Worm (Caenorhabditis elegans) whole organism, L4 larva: Measurements from ENCODE around the gene pot-1.

Experiments used
- D1046.2 ChIP-seq: fragments of 200-800 bp; sonication (Bioruptor generic); IDR thresholded peaks from 2 replicates; pipeline ENCODE4 v1.3.6; 2022; ENCODE audit warnings: missing genetic modification characterization, missing compliant biosample characterization
- F26F4.8 ChIP-seq: fragments of 200-800 bp; sonication (Bioruptor generic); conservative IDR thresholded peaks from 2 replicates; pipeline ENCODE4 v1.3.6; 2022; ENCODE audit warnings: missing genetic modification characterization, missing compliant biosample characterization
- R02D3.7 ChIP-seq: fragments of 150-350 bp; sonication (generic microtip); optimal IDR thresholded peaks from 3 replicates; lab custom pipeline; 2014; ENCODE audit warnings: missing biosample characterization, missing genetic modification characterization
- T20F7.1 ChIP-seq: fragments of 200-800 bp; sonication (Bioruptor generic); optimal IDR thresholded peaks from 2 replicates; lab custom pipeline; 2018; ENCODE audit warnings: mild to moderate bottlenecking, missing genetic modification characterization, missing compliant biosample characterization
- T26A8.4 ChIP-seq: fragments of 200-800 bp; sonication (Bioruptor generic); IDR thresholded peaks from 2 replicates; pipeline ENCODE4 v1.3.6; 2022; ENCODE audit warnings: missing genetic modification characterization, missing compliant biosample characterization
- Y5F2A.4 ChIP-seq: fragments of 200-800 bp; sonication (Bioruptor generic); optimal IDR thresholded peaks from 2 replicates; lab custom pipeline; 2018; ENCODE audit warnings: mild to moderate bottlenecking, missing genetic modification characterization, missing compliant biosample characterization
- Y75B8A.6 ChIP-seq: fragments of 200-800 bp; sonication (Bioruptor generic); IDR thresholded peaks from 2 replicates; pipeline ENCODE4 v1.3.6; 2022; ENCODE audit warnings: missing genetic modification reagents, missing genetic modification characterization, missing compliant biosample characterization
- ZK546.5 ChIP-seq, 2 experiments: sonication (generic microtip); optimal IDR thresholded peaks; 2 replicates each; lab custom pipeline; 2017; ENCODE audit warnings: missing biosample characterization in 2 of 2, missing genetic modification characterization in 2 of 2
- aha-1 ChIP-seq: fragments of 150-350 bp; peaks from one replicate; lab custom pipeline; 2014; ENCODE audit warnings: missing biosample characterization, missing genetic modification characterization
- ceh-20 ChIP-seq: fragments of 200-800 bp; sonication (Bioruptor generic); IDR thresholded peaks from 2 replicates; pipeline ENCODE4 v1.3.6; 2022; ENCODE audit warnings: missing genetic modification reagents, missing genetic modification characterization, missing compliant biosample characterization
- ceh-28 ChIP-seq: fragments of 150-350 bp; optimal IDR thresholded peaks from 2 replicates; lab custom pipeline; 2014; ENCODE audit warnings: missing biosample characterization, missing genetic modification reagents, missing genetic modification characterization
- ceh-62 ChIP-seq: sonication (generic microtip); optimal IDR thresholded peaks from 2 replicates; lab custom pipeline; 2017; ENCODE audit warnings: missing biosample characterization, missing genetic modification characterization
- ces-1 ChIP-seq: fragments of 150-350 bp; sonication (generic microtip); optimal IDR thresholded peaks from 4 replicates; lab custom pipeline; 2014; ENCODE audit warnings: missing biosample characterization, missing genetic modification reagents, missing genetic modification characterization
- ctbp-1 ChIP-seq: fragments of 200-800 bp; sonication (Bioruptor generic); IDR thresholded peaks from 2 replicates; pipeline ENCODE4 v1.3.6; 2022; ENCODE audit warnings: missing genetic modification reagents, missing genetic modification characterization, missing compliant biosample characterization
- dpl-1 ChIP-seq: fragments of 150-350 bp; optimal IDR thresholded peaks from 2 replicates; lab custom pipeline; 2014; ENCODE audit warnings: missing biosample characterization, missing genetic modification reagents, missing genetic modification characterization
- fkh-10 ChIP-seq: fragments of 150-350 bp; optimal IDR thresholded peaks from 2 replicates; lab custom pipeline; 2014; ENCODE audit warnings: missing biosample characterization, missing genetic modification reagents, missing genetic modification characterization
- fos-1 ChIP-seq: fragments of 150-350 bp; optimal IDR thresholded peaks from 2 replicates; lab custom pipeline; 2014; ENCODE audit warnings: missing biosample characterization, missing genetic modification characterization
- hif-1 ChIP-seq, 2 experiments: sonication (generic microtip); optimal IDR thresholded peaks; 2 replicates each; lab custom pipeline; 2016 to 2017; ENCODE audit warnings: missing compliant biosample characterization in 2 of 2, missing genetic modification characterization in 2 of 2, missing genetic modification reagents in 2 of 2, missing genotype in 2 of 2, mild to moderate bottlenecking in 1 of 2
- jun-1 ChIP-seq: fragments of 150-350 bp; optimal IDR thresholded peaks from 2 replicates; lab custom pipeline; 2014; ENCODE audit warnings: missing biosample characterization, missing genetic modification reagents, missing genetic modification characterization
- lin-13 ChIP-seq: fragments of 150-350 bp; optimal IDR thresholded peaks from 2 replicates; lab custom pipeline; 2014; ENCODE audit warnings: missing biosample characterization, missing genetic modification reagents, missing genetic modification characterization
- lin-39 ChIP-seq: fragments of 150-350 bp; optimal IDR thresholded peaks from 2 replicates; lab custom pipeline; 2014; ENCODE audit warnings: missing biosample characterization, missing genetic modification reagents, missing genetic modification characterization
- lir-3 ChIP-seq: sonication (generic microtip); optimal IDR thresholded peaks from 2 replicates; lab custom pipeline; 2016; ENCODE audit warnings: mild to moderate bottlenecking, missing genetic modification characterization, missing compliant biosample characterization
- lsy-2 ChIP-seq, 2 experiments: fragments of 150-350 bp in 1 of 2; sonication (generic microtip) in 1 of 2; optimal IDR thresholded peaks; 2 replicates each; lab custom pipeline; 2014 to 2017; ENCODE audit warnings: missing biosample characterization in 2 of 2, missing genetic modification characterization in 2 of 2
- madf-9 ChIP-seq: fragments of 200-800 bp; sonication (Bioruptor generic); conservative IDR thresholded peaks from 2 replicates; pipeline ENCODE4 v1.3.6; 2022; ENCODE audit warnings: missing genetic modification reagents, missing genetic modification characterization, missing compliant biosample characterization
- mdt-29 ChIP-seq: fragments of 200-800 bp; sonication (Bioruptor generic); IDR thresholded peaks from 2 replicates; pipeline ENCODE4 v1.3.6; 2022; ENCODE audit warnings: missing genetic modification reagents, missing genetic modification characterization, missing compliant biosample characterization
- mep-1 ChIP-seq: fragments of 150-350 bp; sonication (generic microtip); optimal IDR thresholded peaks from 3 replicates; lab custom pipeline; 2014; ENCODE audit warnings: missing biosample characterization, missing genetic modification characterization
- mxl-2 ChIP-seq: fragments of 200-800 bp; sonication (Bioruptor generic); conservative IDR thresholded peaks from 2 replicates; pipeline ENCODE4 v1.3.6; 2022; ENCODE audit warnings: missing genetic modification reagents, missing genetic modification characterization, missing compliant biosample characterization
- nhr-102 ChIP-seq: sonication (generic microtip); optimal IDR thresholded peaks from 2 replicates; lab custom pipeline; 2016; ENCODE audit warnings: mild to moderate bottlenecking, missing genetic modification characterization, moderate library complexity, missing compliant biosample characterization
- nhr-42 ChIP-seq: fragments of 200-800 bp; sonication (Bioruptor generic); IDR thresholded peaks from 2 replicates; pipeline ENCODE4 v1.3.6; 2022; ENCODE audit warnings: missing genetic modification characterization, missing compliant biosample characterization
- nhr-48 ChIP-seq: sonication (generic microtip); optimal IDR thresholded peaks from 2 replicates; lab custom pipeline; 2016; ENCODE audit warnings: mild to moderate bottlenecking, missing genetic modification characterization, missing compliant biosample characterization
- nhr-76 ChIP-seq: fragments of 150-350 bp; optimal IDR thresholded peaks from 2 replicates; lab custom pipeline; 2014; ENCODE audit warnings: missing biosample characterization, missing genetic modification characterization
- pha-4 ChIP-seq, 2 experiments: fragments of 150-350 bp in 1 of 2; fragments of 200-800 bp in 1 of 2; sonication (Bioruptor generic) in 1 of 2; IDR thresholded peaks in 1 of 2; optimal IDR thresholded peaks in 1 of 2; 2 replicates each; pipeline versions ENCODE4 v1.3.6 to Lab custom; 2014 to 2022; ENCODE audit warnings: missing genetic modification characterization in 2 of 2, missing genetic modification reagents in 2 of 2, missing biosample characterization in 1 of 2, missing compliant biosample characterization in 1 of 2
- rbr-2 ChIP-seq: sonication (generic microtip); optimal IDR thresholded peaks from 2 replicates; lab custom pipeline; 2016; ENCODE audit warnings: missing genotype, missing genetic modification characterization, missing compliant biosample characterization
- spr-1 ChIP-seq: sonication (generic microtip); optimal IDR thresholded peaks from 2 replicates; lab custom pipeline; 2016; ENCODE audit warnings: mild to moderate bottlenecking, missing genetic modification characterization, missing compliant biosample characterization
- tra-1 ChIP-seq: fragments of 200-800 bp; sonication (Bioruptor generic); IDR thresholded peaks from 2 replicates; pipeline ENCODE4 v1.3.6; 2022; ENCODE audit warnings: missing genetic modification reagents, missing genetic modification characterization, missing compliant biosample characterization
- unc-62 ChIP-seq, 3 experiments: fragments of 150-350 bp in 1 of 3; sonication (generic microtip); optimal IDR thresholded peaks in 2 of 3; peaks in 1 of 3; 1 replicate in 1 of 3; 2 replicates in 2 of 3; lab custom pipeline; 2014 to 2017; ENCODE audit warnings: missing biosample characterization in 3 of 3, missing genetic modification characterization in 3 of 3, missing genetic modification reagents in 3 of 3, missing genotype in 1 of 3
- vab-7 ChIP-seq: fragments of 200-800 bp; sonication (Bioruptor generic); IDR thresholded peaks from 2 replicates; pipeline ENCODE4 v1.3.6; 2022; ENCODE audit warnings: missing genetic modification reagents, missing genetic modification characterization, missing compliant biosample characterization
- zag-1 ChIP-seq: fragments of 150-350 bp; optimal IDR thresholded peaks from 2 replicates; lab custom pipeline; 2014; ENCODE audit warnings: missing biosample characterization, missing genetic modification characterization
- zip-11 ChIP-seq: fragments of 200-800 bp; sonication (Bioruptor generic); IDR thresholded peaks from 2 replicates; pipeline ENCODE4 v1.3.6; 2022; ENCODE audit warnings: missing genetic modification characterization, missing compliant biosample characterization
- ztf-11 ChIP-seq: fragments of 150-350 bp; optimal IDR thresholded peaks from 2 replicates; lab custom pipeline; 2014; ENCODE audit warnings: missing biosample characterization, missing genetic modification characterization
- ztf-7 ChIP-seq: fragments of 150-350 bp; optimal IDR thresholded peaks from 2 replicates; lab custom pipeline; 2014; ENCODE audit warnings: missing biosample characterization, missing genetic modification characterization

Gene pot-1

DNA sequence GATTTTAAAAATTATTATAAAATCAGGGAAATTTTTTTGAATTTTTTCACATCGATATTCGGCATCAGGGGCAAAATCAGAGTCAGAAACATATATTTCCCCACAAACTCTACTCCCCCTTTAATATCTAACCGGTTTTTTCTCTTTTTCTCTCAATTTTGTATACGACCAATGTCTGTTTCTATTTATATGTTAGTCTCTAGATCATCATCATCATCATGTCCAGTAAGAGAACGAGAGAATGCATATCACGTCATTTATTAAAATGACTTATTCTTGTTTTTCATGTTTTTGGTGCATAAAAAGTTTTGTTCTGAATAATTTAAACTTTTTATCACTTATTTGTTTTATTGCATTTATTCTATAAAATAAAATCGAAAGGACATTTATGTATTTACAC lies 19.1 kb upstream of the pot-1 start:
- TF ChIP-seq ZK546.5 (tag; optimal IDR thresholded peaks at IDR 0.05; lab: Kevin White, UChicago): no peak
- TF ChIP-seq Y75B8A.6 (GFP tag; lab: Robert Waterston, UW): no peak
- TF ChIP-seq R02D3.7: no peak
- TF ChIP-seq ctbp-1 (GFP tag; lab: Robert Waterston, UW): 0 out of 2 replicates have a peak, but pooled peaks have one; percentile 37
- TF ChIP-seq lir-3 (tag; lab: Kevin White, UChicago): no peak
- no peak for TF ChIP-seq spr-1 (tag; lab: Kevin White, UChicago)
- peak; percentile 2 for TF ChIP-seq mep-1 (tag; lab: Kevin White, UChicago)
- no peak for TF ChIP-seq ces-1
- 0 out of 2 replicates have a peak, but pooled peaks have one; percentile 7 for TF ChIP-seq T26A8.4 (GFP tag; lab: Robert Waterston, UW)
- TF ChIP-seq dpl-1 (GFP tag; lab: Kevin White, UChicago): no peak
- no peak for TF ChIP-seq madf-9 (GFP tag; lab: Robert Waterston, UW)
- no peak for TF ChIP-seq lin-13 (GFP tag; lab: Kevin White, UChicago)
- no peak for TF ChIP-seq tra-1 (GFP tag; lab: Robert Waterston, UW)
- TF ChIP-seq, all 104 proteins: peak for 3

DNA sequence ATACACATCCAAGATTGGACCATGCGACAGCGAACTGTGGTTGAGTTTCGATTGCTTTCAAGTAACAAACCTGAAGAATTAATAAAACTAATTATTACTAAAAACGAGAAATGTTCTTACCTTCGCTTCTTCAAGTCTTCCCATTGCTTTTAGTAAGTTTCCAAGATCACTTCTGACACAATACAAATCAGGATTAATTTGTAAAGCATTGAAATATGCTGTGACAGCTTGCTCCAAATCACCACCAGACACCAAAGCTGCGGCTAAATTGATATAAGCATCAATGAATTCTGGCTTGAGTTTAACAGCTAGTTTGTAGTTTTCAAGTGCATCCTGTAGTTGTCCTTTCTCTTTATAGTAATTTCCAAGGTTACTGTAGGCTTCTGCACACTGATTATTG lies 16.7 kb upstream of the pot-1 start:
- TF ChIP-seq ceh-20 (GFP tag; lab: Robert Waterston, UW): no peak
- no peak for TF ChIP-seq rbr-2 (tag; lab: Kevin White, UChicago)
- no peak for TF ChIP-seq T20F7.1 (GFP tag; lab: Kevin White, UChicago)
- no peak for TF ChIP-seq lsy-2 (tag; optimal IDR thresholded peaks at IDR 0.05; lab: Kevin White, UChicago)
- TF ChIP-seq nhr-102: no peak
- no peak for TF ChIP-seq vab-7 (GFP tag; lab: Robert Waterston, UW)
- no peak for TF ChIP-seq fkh-10
- TF ChIP-seq unc-62 (GFP tag; optimal IDR thresholded peaks at IDR 0.05 in 1 of 2; lab: Kevin White, UChicago): peak in 1 of 2 experiments; percentile 54
- TF ChIP-seq unc-62 (tag; optimal IDR thresholded peaks at IDR 0.05; lab: Kevin White, UChicago): no peak
- TF ChIP-seq aha-1: peak; percentile 91
- no peak for TF ChIP-seq nhr-48
- no peak for TF ChIP-seq hif-1 (tag; optimal IDR thresholded peaks at IDR 0.05; lab: Kevin White, UChicago)
- TF ChIP-seq jun-1: no peak

DNA sequence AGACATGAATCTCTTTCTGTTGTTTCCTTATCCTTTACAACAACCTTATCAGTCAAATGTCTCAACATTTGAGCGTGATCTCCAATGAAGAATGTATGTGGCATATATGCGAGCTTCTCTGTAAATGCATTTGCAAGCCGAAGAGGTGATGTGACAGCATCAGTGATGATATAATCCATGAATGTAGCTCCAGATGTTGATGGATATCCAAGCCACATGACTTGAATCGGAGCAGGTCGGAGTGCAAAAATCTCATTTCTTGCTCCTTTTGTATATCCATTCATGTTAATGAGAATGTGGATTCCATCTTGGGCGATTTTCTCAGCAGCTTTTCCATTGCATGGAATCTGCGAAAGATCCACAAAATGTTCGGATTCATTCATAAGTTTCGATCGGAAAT lies 14.7 kb upstream of the pot-1 start:
- TF ChIP-seq aha-1 (peak; percentile 77), zip-11 (no peak), D1046.2 (GFP tag; lab: Robert Waterston, UW) (no peak), pha-4 (GFP tag; IDR thresholded peaks at IDR 0.05; lab: Robert Waterston, UW) (no peak), pha-4 (tag; optimal IDR thresholded peaks at IDR 0.05; lab: Kevin White, UChicago) (no peak)

DNA sequence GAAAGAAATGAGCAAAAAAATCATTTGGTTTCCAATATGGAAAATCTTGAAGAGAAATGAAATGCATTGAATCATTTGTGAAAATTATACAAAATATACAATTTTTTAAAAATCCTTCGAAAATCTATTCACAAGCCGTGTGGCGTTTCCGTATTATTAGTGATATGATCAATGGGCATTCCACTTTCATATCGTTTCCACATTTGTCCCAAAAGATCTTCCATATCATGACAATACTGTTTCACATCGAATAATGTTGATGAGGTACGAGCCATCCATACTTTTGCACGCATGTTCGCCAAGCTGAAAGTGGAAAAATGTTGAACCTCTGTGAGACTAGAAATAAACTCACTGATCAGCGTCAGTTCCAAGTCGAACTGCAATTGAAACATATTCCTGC lies 12.9 kb upstream of the pot-1 start:
- 0 out of 2 replicates have a peak, but pooled peaks have one; percentile 12 for TF ChIP-seq T26A8.4 (GFP tag; lab: Robert Waterston, UW)
- TF ChIP-seq mdt-29 (GFP tag; lab: Robert Waterston, UW): no peak
- peak; percentile 91 for TF ChIP-seq aha-1
- TF ChIP-seq Y5F2A.4 (GFP tag; lab: Kevin White, UChicago): no peak

DNA sequence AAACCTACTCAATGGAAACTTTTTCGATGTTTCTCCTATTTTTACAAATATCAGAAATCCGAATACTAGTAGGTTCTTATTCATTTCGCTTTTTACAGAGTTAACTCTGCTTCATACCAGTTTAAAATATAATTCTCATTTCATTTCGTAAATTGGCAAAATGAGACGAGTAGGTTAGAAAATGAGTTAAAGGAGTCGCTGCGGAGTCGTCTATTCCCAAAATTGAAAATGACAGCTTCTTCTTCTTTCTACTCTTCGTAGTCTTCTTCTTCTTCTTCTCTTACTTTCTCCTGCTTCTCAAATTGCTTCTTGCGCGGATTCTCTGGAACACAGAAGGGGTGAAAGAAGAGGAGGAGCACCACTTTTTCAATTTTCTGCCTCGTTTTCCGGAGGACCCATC lies 11.3 kb upstream of the pot-1 start, which contains the start of gene glr-2:
TSS of gene glr-2 (minus strand) at position 211 of the 400 bp plus-strand sequence.
- TF ChIP-seq lsy-2 (tag; optimal IDR thresholded peaks at IDR 0.05; lab: Kevin White, UChicago) (no peak), ztf-7 (tag; lab: Kevin White, UChicago) (no peak), nhr-76 (tag; lab: Kevin White, UChicago) (no peak), nhr-102 (no peak), zag-1 (tag; lab: Kevin White, UChicago) (no peak), rbr-2 (tag; lab: Kevin White, UChicago) (no peak), nhr-42 (GFP tag; lab: Robert Waterston, UW) (no peak), lin-39 (tag; lab: Kevin White, UChicago) (no peak), fos-1 (tag; lab: Kevin White, UChicago) (no peak), ceh-62 (tag; lab: Kevin White, UChicago) (no peak), mxl-2 (GFP tag; lab: Robert Waterston, UW) (no peak), ceh-28 (tag; lab: Kevin White, UChicago) (no peak), F26F4.8 (GFP tag; lab: Robert Waterston, UW) (no peak), ztf-11 (tag; lab: Kevin White, UChicago) (no peak)
